Fruit fly (Drosophila melanogaster) whole organism, embryonic: ENCODE data around the gene CG10576.

Experiments used
- CG11247 ChIP-seq: fragments of 200-800 bp; sonication (Bioruptor generic); IDR thresholded peaks from 2 replicates; pipeline ENCODE4 v1.3.6; 2022; ENCODE audit warnings: missing biosample characterization, missing genetic modification characterization
- CG11504 ChIP-seq: fragments of 200-800 bp; sonication (Bioruptor generic); optimal IDR thresholded peaks from 3 replicates; lab custom pipeline; 2019; ENCODE audit warnings: missing biosample characterization, mild to moderate bottlenecking, missing genetic modification characterization, moderate library complexity
- CG12071 ChIP-seq: fragments of 200-800 bp; sonication (Bioruptor generic); optimal IDR thresholded peaks from 3 replicates; lab custom pipeline; 2018; ENCODE audit warnings: missing biosample characterization, mild to moderate bottlenecking, missing genetic modification characterization
- CG12299 ChIP-seq: fragments of 200-800 bp; sonication (Bioruptor generic); optimal IDR thresholded peaks from 2 replicates; lab custom pipeline; 2018; ENCODE audit warnings: missing biosample characterization, mild to moderate bottlenecking, missing genetic modification characterization
- CG12391 ChIP-seq: fragments of 200-800 bp; sonication (Bioruptor generic); optimal IDR thresholded peaks from 3 replicates; lab custom pipeline; 2018; ENCODE audit warnings: missing biosample characterization, mild to moderate bottlenecking, missing genetic modification characterization, moderate library complexity
- CG12659 ChIP-seq: fragments of 200-800 bp; sonication (Bioruptor generic); optimal IDR thresholded peaks from 3 replicates; lab custom pipeline; 2017; ENCODE audit warnings: mild to moderate bottlenecking, missing biosample characterization, missing genetic modification reagents, missing genetic modification characterization
- CG13624 ChIP-seq: fragments of 200-800 bp; sonication (Bioruptor generic); optimal IDR thresholded peaks from 2 replicates; lab custom pipeline; 2016; ENCODE audit warnings: missing biosample characterization, missing genetic modification characterization
- CG1529 ChIP-seq: fragments of 200-800 bp; sonication (Bioruptor generic); optimal IDR thresholded peaks from 3 replicates; lab custom pipeline; 2018; ENCODE audit warnings: missing biosample characterization, missing genetic modification characterization
- CG15514 ChIP-seq: fragments of 200-800 bp; sonication (Bioruptor generic); optimal IDR thresholded peaks from 3 replicates; lab custom pipeline; 2017; ENCODE audit warnings: missing biosample characterization, missing genetic modification characterization, mild to moderate bottlenecking, moderate library complexity, missing genetic modification reagents
- CG1647 ChIP-seq: fragments of 200-800 bp; sonication (Bioruptor generic); optimal IDR thresholded peaks from 3 replicates; lab custom pipeline; 2016; ENCODE audit warnings: missing biosample characterization, missing genetic modification characterization
- CG17829 ChIP-seq: fragments of 200-800 bp; optimal IDR thresholded peaks from 2 replicates; lab custom pipeline; 2019; ENCODE audit warnings: missing biosample characterization, mild to moderate bottlenecking, missing genetic modification characterization, moderate library complexity
- CG17912 ChIP-seq: fragments of 200-800 bp; sonication (Bioruptor generic); optimal IDR thresholded peaks from 2 replicates; lab custom pipeline; 2018; ENCODE audit warnings: missing biosample characterization, mild to moderate bottlenecking, missing genetic modification characterization
- CG18599 ChIP-seq: fragments of 200-800 bp; sonication (Bioruptor generic); optimal IDR thresholded peaks from 3 replicates; lab custom pipeline; 2017; ENCODE audit warnings: missing biosample characterization, missing genetic modification characterization, mild to moderate bottlenecking, moderate library complexity, missing genetic modification reagents
- CG5953 ChIP-seq: fragments of 200-800 bp; sonication (Bioruptor generic); IDR thresholded peaks from 2 replicates; pipeline ENCODE4 v1.3.6; 2022; ENCODE audit warnings: missing biosample characterization, missing genetic modification characterization
- CG6765 ChIP-seq: fragments of 200-800 bp; sonication (Bioruptor generic); optimal IDR thresholded peaks from 3 replicates; lab custom pipeline; 2017; ENCODE audit warnings: missing biosample characterization, mild to moderate bottlenecking, missing genetic modification characterization
- CG7556 ChIP-seq: fragments of 200-800 bp; sonication (Bioruptor generic); optimal IDR thresholded peaks from 2 replicates; lab custom pipeline; 2017; ENCODE audit warnings: missing biosample characterization, mild to moderate bottlenecking, missing genetic modification characterization
- CG7839 ChIP-seq: fragments of 200-800 bp; sonication (Bioruptor generic); optimal IDR thresholded peaks from 3 replicates; lab custom pipeline; 2018; ENCODE audit warnings: missing biosample characterization, mild to moderate bottlenecking, missing genetic modification characterization, moderate library complexity
- CG8290 ChIP-seq, 3 experiments: fragments of 200-800 bp; sonication (Bioruptor generic); optimal IDR thresholded peaks; 2 replicates each; lab custom pipeline; 2016 to 2019; ENCODE audit warnings: missing biosample characterization in 3 of 3, missing genetic modification characterization in 3 of 3, mild to moderate bottlenecking in 2 of 3, moderate library complexity in 1 of 3
- CG8478 ChIP-seq: fragments of >200 bp; optimal IDR thresholded peaks from 2 replicates; lab custom pipeline; 2018
- CG8924 ChIP-seq: fragments of 200-800 bp; optimal IDR thresholded peaks from 3 replicates; lab custom pipeline; 2019; ENCODE audit warnings: missing biosample characterization, mild to moderate bottlenecking, missing genetic modification characterization, moderate library complexity
- CG9215 ChIP-seq: fragments of 200-800 bp; sonication (Bioruptor generic); IDR thresholded peaks from 2 replicates; pipeline ENCODE4 v1.3.6; 2022; ENCODE audit warnings: missing biosample characterization, missing genetic modification characterization
- CG9932 ChIP-seq: fragments of 200-800 bp; sonication (Bioruptor generic); IDR thresholded peaks from 2 replicates; pipeline ENCODE4 v1.3.6; 2022; ENCODE audit warnings: missing biosample characterization, missing genetic modification characterization
- D19B ChIP-seq: fragments of 200-800 bp; sonication (Bioruptor generic); optimal IDR thresholded peaks from 2 replicates; lab custom pipeline; 2017; ENCODE audit warnings: missing biosample characterization, mild to moderate bottlenecking, missing genetic modification characterization
- Deaf1 ChIP-seq: fragments of 200-800 bp; optimal IDR thresholded peaks from 3 replicates; lab custom pipeline; 2019; ENCODE audit warnings: missing biosample characterization, mild to moderate bottlenecking, missing genetic modification characterization, moderate library complexity
- Dek ChIP-seq: fragments of 200-800 bp; sonication (Bioruptor generic); optimal IDR thresholded peaks from 3 replicates; lab custom pipeline; 2019; ENCODE audit warnings: missing biosample characterization, mild to moderate bottlenecking, missing genetic modification characterization, moderate library complexity
- Dip2 ChIP-seq: fragments of 200-800 bp; sonication (Bioruptor generic); IDR thresholded peaks from 2 replicates; pipeline ENCODE4 v1.3.6; 2022; ENCODE audit warnings: missing biosample characterization, missing genetic modification characterization
- E2f2 ChIP-seq: fragments of 200-800 bp; sonication (Bioruptor generic); IDR thresholded peaks from 2 replicates; pipeline ENCODE4 v1.3.6; 2022; ENCODE audit warnings: missing biosample characterization, missing genetic modification characterization
- HHEX ChIP-seq: fragments of 200-800 bp; sonication (Bioruptor generic); optimal IDR thresholded peaks from 3 replicates; lab custom pipeline; 2017; ENCODE audit warnings: missing biosample characterization, mild to moderate bottlenecking, missing genetic modification characterization, missing genetic modification reagents
- MESR4 ChIP-seq: fragments of 200-800 bp; sonication (Bioruptor generic); optimal IDR thresholded peaks from 2 replicates; lab custom pipeline; 2018; ENCODE audit warnings: missing biosample characterization, mild to moderate bottlenecking, missing genetic modification characterization, moderate library complexity
- Mad ChIP-seq: fragments of 200-800 bp; sonication (Bioruptor generic); optimal IDR thresholded peaks from 2 replicates; lab custom pipeline; 2016; ENCODE audit warnings: missing biosample characterization, missing genetic modification characterization
- Meics ChIP-seq: fragments of 200-800 bp; sonication (Bioruptor generic); optimal IDR thresholded peaks from 2 replicates; lab custom pipeline; 2017; ENCODE audit warnings: missing biosample characterization, mild to moderate bottlenecking, missing genetic modification characterization
- Nf-YA ChIP-seq: fragments of 200-800 bp; sonication (Bioruptor generic); IDR thresholded peaks from 2 replicates; pipeline ENCODE4 v1.3.6; 2022; ENCODE audit warnings: missing biosample characterization, missing genetic modification characterization
- Scr ChIP-seq: fragments of 200-800 bp; sonication (Bioruptor generic); IDR thresholded peaks from 2 replicates; pipeline ENCODE4 v1.3.6; 2022; ENCODE audit warnings: missing biosample characterization, missing genetic modification characterization; ENCODE audit not compliant: partially characterized antibody
- Sry-β ChIP-seq: fragments of 200-800 bp; sonication (Bioruptor generic); optimal IDR thresholded peaks from 2 replicates; lab custom pipeline; 2018; ENCODE audit warnings: missing biosample characterization, mild to moderate bottlenecking, missing genetic modification characterization, moderate library complexity
- Vsx1 ChIP-seq: fragments of 200-800 bp; sonication (Bioruptor generic); optimal IDR thresholded peaks from 2 replicates; lab custom pipeline; 2017; ENCODE audit warnings: missing biosample characterization, mild to moderate bottlenecking, missing genetic modification characterization, missing genetic modification reagents
- ase ChIP-seq: fragments of 200-800 bp; sonication (Bioruptor generic); IDR thresholded peaks from 3 replicates; pipeline ENCODE4 v1.3.6; 2022; ENCODE audit warnings: missing biosample characterization, missing genetic modification characterization
- chif ChIP-seq, 2 experiments: fragments of 200-800 bp; sonication (Bioruptor generic); optimal IDR thresholded peaks; 3 replicates each; lab custom pipeline; 2016; ENCODE audit warnings: missing biosample characterization in 2 of 2, missing genetic modification characterization in 2 of 2
- chinmo ChIP-seq: fragments of 200-800 bp; sonication (Bioruptor generic); IDR thresholded peaks from 4 replicates; pipeline ENCODE4 v1.3.6; 2022; ENCODE audit warnings: missing biosample characterization, missing genetic modification characterization; ENCODE audit not compliant: partially characterized antibody
- croc ChIP-seq: fragments of 200-800 bp; sonication (Bioruptor generic); conservative IDR thresholded peaks from 3 replicates; pipeline ENCODE4 v1.3.6; 2022; ENCODE audit warnings: missing biosample characterization, missing genetic modification characterization
- dati ChIP-seq: fragments of 200-800 bp; sonication (Bioruptor generic); IDR thresholded peaks from 2 replicates; pipeline ENCODE4 v1.3.6; 2022; ENCODE audit warnings: missing biosample characterization, missing genetic modification characterization
- fd102C ChIP-seq: fragments of 200-800 bp; sonication (Bioruptor generic); optimal IDR thresholded peaks from 2 replicates; lab custom pipeline; 2018; ENCODE audit warnings: missing biosample characterization, mild to moderate bottlenecking, missing genetic modification characterization, moderate library complexity
- jing ChIP-seq: fragments of 200-800 bp; sonication (Bioruptor generic); optimal IDR thresholded peaks from 2 replicates; lab custom pipeline; 2018; ENCODE audit warnings: missing biosample characterization, mild to moderate bottlenecking, missing genetic modification characterization
- lab ChIP-seq: fragments of 200-800 bp; sonication (Bioruptor generic); optimal IDR thresholded peaks from 3 replicates; lab custom pipeline; 2017; ENCODE audit warnings: missing biosample characterization, missing genetic modification characterization, mild to moderate bottlenecking, moderate library complexity, missing genetic modification reagents
- lilli ChIP-seq: fragments of 200-800 bp; sonication (Bioruptor generic); optimal IDR thresholded peaks from 3 replicates; lab custom pipeline; 2016; ENCODE audit warnings: missing biosample characterization, missing genetic modification characterization
- prd ChIP-seq, 3 experiments: fragments of >200 bp in 2 of 3; fragments of 200-800 bp in 1 of 3; sonication (Bioruptor generic) in 1 of 3; optimal IDR thresholded peaks in 2 of 3; IDR thresholded peaks in 1 of 3; 2 replicates in 2 of 3; 3 replicates in 1 of 3; pipeline versions ENCODE4 v1.3.6 to Lab custom; 2017 to 2022; ENCODE audit warnings: missing biosample characterization in 1 of 3, missing genetic modification characterization in 1 of 3
- sr ChIP-seq: fragments of 200-800 bp; sonication (Bioruptor generic); IDR thresholded peaks from 3 replicates; pipeline ENCODE4 v1.3.6; 2022; ENCODE audit warnings: missing biosample characterization, missing genetic modification characterization
- tin ChIP-seq: fragments of 200-800 bp; sonication (Bioruptor generic); optimal IDR thresholded peaks from 3 replicates; lab custom pipeline; 2016; ENCODE audit warnings: missing biosample characterization, missing genetic modification characterization
- trem ChIP-seq: fragments of 200-800 bp; optimal IDR thresholded peaks from 3 replicates; lab custom pipeline; 2019; ENCODE audit warnings: missing biosample characterization, mild to moderate bottlenecking, missing genetic modification characterization, moderate library complexity

CG10576 gene

dm6 chr3L:5810633-5811341, 45.3 kb upstream of the CG10576 start, which contains the start of the genes S6k and kri (continued):
- TF ChIP-seq chinmo (GFP tag; lab: Robert Waterston, UW), result peak; percentile 92; the same call in 2 of the 4 replicates
- TF ChIP-seq Sry-β (GFP tag; lab: Kevin White, UChicago), result no peak
- 0 out of 2 replicates have a peak, but pooled peaks have one; percentile 9 for TF ChIP-seq Nf-YA
- TF ChIP-seq CG7556, result peak; percentile 4
- no peak for TF ChIP-seq D19B (GFP tag; lab: Kevin White, UChicago)
- peak; percentile 13; the same call in 1 of the 3 replicates for TF ChIP-seq sr (GFP tag; lab: Robert Waterston, UW)
- peak; percentile 16 for TF ChIP-seq CG18599
- peak; percentile 24; the same call in 1 of the 2 replicates for TF ChIP-seq E2f2
- TF ChIP-seq CG12391 (tag; lab: Kevin White, UChicago), result peak; percentile 12
- no peak for TF ChIP-seq prd (optimal IDR thresholded peaks at IDR 0.05; lab: Kevin White, UChicago)
- TF ChIP-seq prd (GFP tag; IDR thresholded peaks at IDR 0.05; lab: Robert Waterston, UW), result no peak
- no peak for TF ChIP-seq Mad
- peak; percentile 7 for TF ChIP-seq lilli (GFP tag; lab: Kevin White, UChicago)
- TF ChIP-seq CG9215, result peak; percentile 100
- peak; percentile 5 for TF ChIP-seq HHEX (GFP tag; lab: Kevin White, UChicago)
- TF ChIP-seq fd102C, result no peak
- no peak for TF ChIP-seq ase (GFP tag; lab: Robert Waterston, UW)
- TF ChIP-seq CG12659 (GFP tag; lab: Kevin White, UChicago), result peak; percentile 68
- TF ChIP-seq CG17829 (tag; lab: Kevin White, UChicago), result peak; percentile 22
- peak; percentile 74 for TF ChIP-seq CG8924
- TF ChIP-seq CG9932 (GFP tag; lab: Robert Waterston, UW), result no peak
- TF ChIP-seq CG12299 (tag; lab: Kevin White, UChicago), result peak; percentile 62
- TF ChIP-seq CG12071 (GFP tag; lab: Kevin White, UChicago), result no peak
- peak in 1 of 2 experiments; percentile 0 for TF ChIP-seq chif (GFP tag; optimal IDR thresholded peaks at IDR 0.05; lab: Kevin White, UChicago)
- TF ChIP-seq croc (GFP tag; lab: Robert Waterston, UW), result no peak
- no peak for TF ChIP-seq CG11247
- TF ChIP-seq CG15514 (GFP tag; lab: Kevin White, UChicago), result peak; percentile 45
- TF ChIP-seq lab (GFP tag; lab: Kevin White, UChicago), result peak; percentile 48
- peak; percentile 7 for TF ChIP-seq CG7839
- peak; percentile 32 for TF ChIP-seq CG13624 (GFP tag; lab: Kevin White, UChicago)
- no peak for TF ChIP-seq dati (GFP tag; lab: Robert Waterston, UW)
- peak; percentile 30 for TF ChIP-seq CG11504 (tag; lab: Kevin White, UChicago)
- TF ChIP-seq CG5953 (GFP tag; lab: Robert Waterston, UW), result no peak
- TF ChIP-seq CG17912 (GFP tag; lab: Kevin White, UChicago), result peak; percentile 46
- TF ChIP-seq Vsx1 (GFP tag; lab: Kevin White, UChicago), result peak; percentile 42
- peak; percentile 62 for TF ChIP-seq CG8478 (lab: Kevin White, UChicago)
- no peak for TF ChIP-seq CG1529 (GFP tag; lab: Kevin White, UChicago)
- TF ChIP-seq Scr, result 0 out of 2 replicates have a peak, but pooled peaks have one; percentile 18
- no peak for TF ChIP-seq tin
- TF ChIP-seq Dip2 (GFP tag; lab: Robert Waterston, UW), result no peak
- peak; percentile 82 for TF ChIP-seq Deaf1 (tag; lab: Kevin White, UChicago)
- peak; percentile 99 for TF ChIP-seq MESR4 (GFP tag; lab: Kevin White, UChicago)
- TF ChIP-seq Meics, result peak; percentile 32
- no peak for TF ChIP-seq jing (GFP tag; lab: Kevin White, UChicago)
- TF ChIP-seq CG8290 (GFP tag; optimal IDR thresholded peaks at IDR 0.05; lab: Kevin White, UChicago), result peak; percentile 10
- peak in 1 of 2 experiments; percentile 67 for TF ChIP-seq CG8290 (tag; optimal IDR thresholded peaks at IDR 0.05; lab: Kevin White, UChicago)
- no peak for TF ChIP-seq CG6765
- peak; percentile 81 for TF ChIP-seq trem (tag; lab: Kevin White, UChicago)
- peak; percentile 18 for TF ChIP-seq Dek (tag; lab: Kevin White, UChicago)
- no peak for TF ChIP-seq CG1647 (GFP tag; lab: Kevin White, UChicago)
